Worm (Caenorhabditis elegans): Measurements from ENCODE around the gene R02C2.1.

Gene R02C2.1

ce11 chrV:189436-189835, 48.6 kb downstream of the R02C2.1 start:
- TF ChIP-seq pha-4 (tag; optimal IDR thresholded peaks at IDR 0.05): no peak
- no peak for TF ChIP-seq elt-1 (tag; optimal IDR thresholded peaks at IDR 0.05; ENCODE audit: borderline replicate concordance, insufficient read depth)
- TF ChIP-seq ceh-83 (GFP tag; optimal IDR thresholded peaks at IDR 0.05): peak; percentile 38

All from whole organism, mixed stage, embryonic.